Fruit fly (Drosophila melanogaster) Kc167 (cell line): ENCODE measurements around the gene kraken.

Source experiments
- Myc ChIP-seq: fragments of >200 bp; optimal IDR thresholded peaks from 2 replicates; lab custom pipeline; 2017; ENCODE audit warnings: missing external identifiers
- psq ChIP-seq: fragments of >200 bp; optimal IDR thresholded peaks from 2 replicates; lab custom pipeline; 2017; ENCODE audit warnings: missing external identifiers
- ttk ChIP-seq: sonication (Bioruptor generic); optimal IDR thresholded peaks from 2 replicates; lab custom pipeline; 2017; ENCODE audit warnings: missing external identifiers

dm6 chr2L:893171-893570 is 40.6 kb downstream of the kraken start:
- TF ChIP-seq ttk (lab: Kevin White, UChicago): no peak
- TF ChIP-seq Myc (lab: Kevin White, UChicago): no peak
- no peak for TF ChIP-seq psq (lab: Kevin White, UChicago)
